Fruit fly (Drosophila melanogaster): ENCODE measurements around the gene Prosbeta4.

Gene Prosbeta4

DNA sequence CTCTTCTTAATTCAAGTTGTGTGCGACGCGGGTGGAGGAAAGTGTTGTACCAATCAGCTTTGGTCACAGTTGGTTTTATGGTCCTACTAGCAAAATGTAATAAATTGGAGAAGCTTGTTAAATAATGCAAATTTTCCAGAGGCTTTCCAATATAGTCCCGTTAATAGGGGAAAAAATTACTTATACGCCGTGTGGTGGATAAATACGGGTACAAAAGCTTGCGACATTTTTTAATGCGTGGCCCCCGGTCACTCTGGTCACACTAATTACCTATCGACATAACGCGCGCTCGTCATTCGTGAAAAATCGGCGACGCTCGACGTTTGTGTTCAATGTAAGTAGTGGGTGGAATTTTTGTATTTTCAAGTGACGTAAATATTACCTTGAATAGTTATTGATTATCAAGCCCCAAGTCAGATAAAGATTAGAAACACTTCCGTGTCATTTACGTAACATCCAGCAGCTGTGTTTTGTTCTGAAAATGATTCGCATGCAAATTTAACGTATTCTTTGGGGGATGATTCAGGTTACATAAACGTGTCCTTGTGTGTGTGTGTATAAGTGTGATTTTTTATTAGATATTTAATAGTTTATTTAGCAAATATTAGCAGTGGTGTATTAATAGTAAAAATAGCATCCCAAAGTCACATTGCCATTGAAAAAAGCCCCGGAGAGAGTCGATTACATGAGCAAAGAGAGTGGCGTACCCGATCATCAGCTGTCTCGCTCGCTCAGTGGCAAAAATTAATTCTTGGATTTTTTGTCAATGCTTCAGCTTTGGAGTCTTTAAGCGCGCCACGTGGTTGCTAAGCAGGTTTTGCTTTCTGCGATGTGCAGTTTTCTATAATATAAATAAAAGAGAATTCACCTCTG, 12.1 kb downstream of the Prosbeta4 start, which contains the start of gene Cyt-c-p:
TSS of gene Cyt-c-p (plus strand) at position 290 of the 873 bp plus-strand sequence.
- TF ChIP-seq Adf1 (GFP tag; IDR thresholded peaks at IDR 0.05) (no peak; the same call in 1 of the 2 replicates), CG4820 (GFP tag; optimal IDR thresholded peaks at IDR 0.05) (no peak), sima (GFP tag; optimal IDR thresholded peaks at IDR 0.05) (no peak), Ravus (GFP tag; IDR thresholded peaks at IDR 0.05) (no peak), CG14441 (GFP tag; IDR thresholded peaks at IDR 0.05) (no peak), Camta (GFP tag; optimal IDR thresholded peaks at IDR 0.05) (no peak), dpn (GFP tag; optimal IDR thresholded peaks at IDR 0.05) (peak; percentile 10 to 57), Rx (GFP tag; IDR thresholded peaks at IDR 0.05) (no peak), gcm2 (GFP tag; optimal IDR thresholded peaks at IDR 0.05) (peak; percentile 6), hb (GFP tag; IDR thresholded peaks at IDR 0.05; ENCODE audit: partially characterized antibody) (0 out of 3 replicates have a peak, but pooled peaks have one; percentile 24), GATAe (GFP tag; conservative IDR thresholded peaks at IDR 0.05) (no peak), MBD-R2 (GFP tag; IDR thresholded peaks at IDR 0.05) (peak; percentile 60), Fer3 (tag; optimal IDR thresholded peaks at IDR 0.05) (peak; percentile 44), CG13624 (GFP tag; optimal IDR thresholded peaks at IDR 0.05) (peak; percentile 70), Trl (optimal IDR thresholded peaks at IDR 0.05) (peak; percentile 40 to 71), Trl (GFP tag; optimal IDR thresholded peaks at IDR 0.05) (peak; percentile 8), sens-2 (GFP tag; IDR thresholded peaks at IDR 0.05) (no peak), CG11723 (GFP tag; optimal IDR thresholded peaks at IDR 0.05) (no peak), CG1024 (GFP tag; IDR thresholded peaks at IDR 0.05) (no peak), CG3847 (GFP tag; IDR thresholded peaks at IDR 0.05) (peak; percentile 61), vfl (GFP tag; optimal IDR thresholded peaks at IDR 0.05) (no peak), Rfx (GFP tag; IDR thresholded peaks at IDR 0.05) (peak; percentile 36; the same call in 1 of the 2 replicates), disco-r (GFP tag; optimal IDR thresholded peaks at IDR 0.05) (peak; percentile 25), CG4730 (GFP tag; IDR thresholded peaks at IDR 0.05) (no peak), caup (GFP tag; optimal IDR thresholded peaks at IDR 0.05; ENCODE audit: severe bottlenecking) (peak; percentile 52), Dp (GFP tag; optimal IDR thresholded peaks at IDR 0.05) (peak; percentile 99), CG43689 (GFP tag; IDR thresholded peaks at IDR 0.05) (no peak), MESR4 (GFP tag; optimal IDR thresholded peaks at IDR 0.05) (peak; percentile 72), CG18599 (GFP tag; optimal IDR thresholded peaks at IDR 0.05) (peak; percentile 71), fru (optimal IDR thresholded peaks at IDR 0.05) (no peak), Dek (tag; optimal IDR thresholded peaks at IDR 0.05) (peak; percentile 4), HHEX (GFP tag; optimal IDR thresholded peaks at IDR 0.05) (no peak), CG17802 (tag; optimal IDR thresholded peaks at IDR 0.05) (no peak), ro (GFP tag; IDR thresholded peaks at IDR 0.05) (no peak), CG17186 (GFP tag; optimal IDR thresholded peaks at IDR 0.05) (peak; percentile 87), gsb-n (tag; optimal IDR thresholded peaks at IDR 0.05) (peak; percentile 13), Doc2 (GFP tag; IDR thresholded peaks at IDR 0.05) (no peak), CG34376 (GFP tag; optimal IDR thresholded peaks at IDR 0.05) (peak; percentile 88), Dfd (GFP tag; optimal IDR thresholded peaks at IDR 0.05) (no peak), CG12236 (GFP tag; optimal IDR thresholded peaks at IDR 0.05) (no peak), Bteb2 (GFP tag; optimal IDR thresholded peaks at IDR 0.05) (peak; percentile 9), Elba2 (GFP tag; optimal IDR thresholded peaks at IDR 0.05) (no peak), nmo (GFP tag; optimal IDR thresholded peaks at IDR 0.05) (peak; percentile 73), Hmr (GFP tag; optimal IDR thresholded peaks at IDR 0.05) (peak; percentile 55), Xbp1 (GFP tag; optimal IDR thresholded peaks at IDR 0.05) (no peak), Side (GFP tag; optimal IDR thresholded peaks at IDR 0.05) (no peak), Asciz (GFP tag; optimal IDR thresholded peaks at IDR 0.05) (peak; percentile 34), nerfin-1 (tag; optimal IDR thresholded peaks at IDR 0.05) (peak; percentile 19), CG9797 (GFP tag; optimal IDR thresholded peaks at IDR 0.05) (peak; percentile 98), onecut (GFP tag; IDR thresholded peaks at IDR 0.05) (peak; percentile 26; the same call in 1 of the 2 replicates)

Data from whole organism, embryonic.